Fruit fly (Drosophila melanogaster) whole organism, embryonic: ENCODE measurements around the gene Vm26Ab.

Experiments used
- Adf1 ChIP-seq: fragments of 200-800 bp; sonication (Bioruptor generic); IDR thresholded peaks from 2 replicates; pipeline ENCODE4 v1.3.6; 2022; ENCODE audit warnings: missing biosample characterization, missing genetic modification characterization
- CG1024 ChIP-seq: fragments of 200-800 bp; sonication (Bioruptor generic); IDR thresholded peaks from 2 replicates; pipeline ENCODE4 v1.3.6; 2022; ENCODE audit warnings: missing biosample characterization, missing genetic modification characterization
- CG10267 ChIP-seq: fragments of 200-800 bp; sonication (Bioruptor generic); optimal IDR thresholded peaks from 2 replicates; lab custom pipeline; 2018; ENCODE audit warnings: missing biosample characterization, mild to moderate bottlenecking, missing genetic modification characterization, moderate library complexity
- CG10366 ChIP-seq: fragments of 200-800 bp; sonication (Bioruptor generic); IDR thresholded peaks from 2 replicates; pipeline ENCODE4 v1.3.6; 2022; ENCODE audit warnings: missing biosample characterization, missing genetic modification characterization
- CG10654 ChIP-seq: fragments of 200-800 bp; sonication (Bioruptor generic); optimal IDR thresholded peaks from 2 replicates; lab custom pipeline; 2016; ENCODE audit warnings: missing biosample characterization, missing genetic modification characterization
- CG11560 ChIP-seq: fragments of 200-800 bp; sonication (Bioruptor generic); IDR thresholded peaks from 3 replicates; pipeline ENCODE4 v1.3.6; 2022; ENCODE audit warnings: missing biosample characterization, missing genetic modification characterization
- CG13123 ChIP-seq: fragments of 200-800 bp; sonication (Bioruptor generic); optimal IDR thresholded peaks from 2 replicates; lab custom pipeline; 2016; ENCODE audit warnings: missing biosample characterization, missing genetic modification characterization
- CG14667 ChIP-seq: fragments of 200-800 bp; sonication (Bioruptor generic); IDR thresholded peaks from 2 replicates; pipeline ENCODE4 v1.3.6; 2022; ENCODE audit warnings: missing biosample characterization, missing genetic modification characterization
- CG1602 ChIP-seq: fragments of 200-800 bp; sonication (Bioruptor generic); optimal IDR thresholded peaks from 3 replicates; lab custom pipeline; 2016; ENCODE audit warnings: missing biosample characterization, missing genetic modification characterization
- CG18262 ChIP-seq: fragments of 200-800 bp; optimal IDR thresholded peaks from 3 replicates; lab custom pipeline; 2019; ENCODE audit warnings: missing biosample characterization, mild to moderate bottlenecking, missing genetic modification characterization, moderate library complexity
- CG18599 ChIP-seq: fragments of 200-800 bp; sonication (Bioruptor generic); optimal IDR thresholded peaks from 3 replicates; lab custom pipeline; 2017; ENCODE audit warnings: missing biosample characterization, missing genetic modification characterization, mild to moderate bottlenecking, moderate library complexity, missing genetic modification reagents
- CG2120 ChIP-seq: fragments of 200-800 bp; sonication (Bioruptor generic); optimal IDR thresholded peaks from 3 replicates; lab custom pipeline; 2016; ENCODE audit warnings: missing biosample characterization, missing genetic modification characterization
- CG2678 ChIP-seq: fragments of 200-800 bp; sonication (Bioruptor generic); optimal IDR thresholded peaks from 3 replicates; lab custom pipeline; 2019; ENCODE audit warnings: missing biosample characterization, mild to moderate bottlenecking, missing genetic modification characterization, moderate library complexity
- CG2875 ChIP-seq: fragments of 200-800 bp; sonication (Bioruptor generic); optimal IDR thresholded peaks from 2 replicates; lab custom pipeline; 2017; ENCODE audit warnings: missing biosample characterization, mild to moderate bottlenecking, missing genetic modification characterization, missing genetic modification reagents
- CG3065 ChIP-seq: fragments of 200-800 bp; sonication (Bioruptor generic); optimal IDR thresholded peaks from 2 replicates; lab custom pipeline; 2016; ENCODE audit warnings: missing biosample characterization, missing genetic modification characterization
- CG31388 ChIP-seq: fragments of 200-800 bp; sonication (Bioruptor generic); optimal IDR thresholded peaks from 2 replicates; lab custom pipeline; 2016; ENCODE audit warnings: missing biosample characterization, missing genetic modification characterization
- CG34422 ChIP-seq: fragments of 200-800 bp; sonication (Bioruptor generic); IDR thresholded peaks from 3 replicates; pipeline ENCODE4 v1.3.6; 2022; ENCODE audit warnings: missing biosample characterization, missing genetic modification characterization
- CG6254 ChIP-seq: fragments of 200-800 bp; sonication (Bioruptor generic); optimal IDR thresholded peaks from 3 replicates; lab custom pipeline; 2017; ENCODE audit warnings: mild to moderate bottlenecking, missing biosample characterization, missing genetic modification reagents, missing genetic modification characterization
- CG7839 ChIP-seq: fragments of 200-800 bp; sonication (Bioruptor generic); optimal IDR thresholded peaks from 3 replicates; lab custom pipeline; 2018; ENCODE audit warnings: missing biosample characterization, mild to moderate bottlenecking, missing genetic modification characterization, moderate library complexity
- CG8478 ChIP-seq: fragments of >200 bp; optimal IDR thresholded peaks from 2 replicates; lab custom pipeline; 2018
- CG8944 ChIP-seq: fragments of 200-800 bp; sonication (Bioruptor generic); optimal IDR thresholded peaks from 3 replicates; lab custom pipeline; 2016; ENCODE audit warnings: missing biosample characterization, missing genetic modification characterization
- Dad ChIP-seq: fragments of 200-800 bp; sonication (Bioruptor generic); optimal IDR thresholded peaks from 3 replicates; lab custom pipeline; 2016; ENCODE audit warnings: missing biosample characterization, missing genetic modification characterization
- Doc3 ChIP-seq: fragments of 200-800 bp; sonication (Bioruptor generic); IDR thresholded peaks from 3 replicates; pipeline ENCODE4 v1.3.6; 2022; ENCODE audit warnings: missing biosample characterization, missing genetic modification characterization; ENCODE audit not compliant: partially characterized antibody
- HLHmδ ChIP-seq: fragments of 200-800 bp; sonication (Bioruptor generic); optimal IDR thresholded peaks from 2 replicates; lab custom pipeline; 2018; ENCODE audit warnings: missing biosample characterization, mild to moderate bottlenecking, missing genetic modification characterization, moderate library complexity
- HmgZ ChIP-seq: fragments of 200-800 bp; sonication (Bioruptor generic); optimal IDR thresholded peaks from 2 replicates; lab custom pipeline; 2018; ENCODE audit warnings: missing biosample characterization, mild to moderate bottlenecking, missing genetic modification characterization
- MTF-1 ChIP-seq: fragments of 200-800 bp; sonication (Bioruptor generic); optimal IDR thresholded peaks from 2 replicates; lab custom pipeline; 2018; ENCODE audit warnings: missing biosample characterization, mild to moderate bottlenecking, missing genetic modification characterization, borderline replicate concordance
- Nf-YB ChIP-seq: fragments of 200-800 bp; sonication (Bioruptor generic); optimal IDR thresholded peaks from 3 replicates; lab custom pipeline; 2019; ENCODE audit warnings: missing biosample characterization, mild to moderate bottlenecking, missing genetic modification characterization, moderate library complexity
- Spps ChIP-seq: fragments of 200-800 bp; sonication (Bioruptor generic); optimal IDR thresholded peaks from 2 replicates; lab custom pipeline; 2018; ENCODE audit warnings: missing biosample characterization, mild to moderate bottlenecking, missing genetic modification characterization
- Trl ChIP-seq, 3 experiments: fragments of >200 bp in 2 of 3; fragments of 200-800 bp in 1 of 3; sonication (Bioruptor generic) in 1 of 3; optimal IDR thresholded peaks; 2 replicates in 1 of 3; 3 replicates in 2 of 3; lab custom pipeline; 2016 to 2017; ENCODE audit warnings: missing biosample characterization in 1 of 3, missing genetic modification characterization in 1 of 3
- Xbp1 ChIP-seq: fragments of 200-800 bp; sonication (Bioruptor generic); optimal IDR thresholded peaks from 3 replicates; lab custom pipeline; 2016; ENCODE audit warnings: missing biosample characterization, mild to moderate bottlenecking, missing genetic modification characterization
- ab ChIP-seq: fragments of 200-800 bp; sonication (Bioruptor generic); optimal IDR thresholded peaks from 2 replicates; lab custom pipeline; 2016; ENCODE audit warnings: missing biosample characterization, missing genetic modification characterization
- ap ChIP-seq: fragments of 200-800 bp; sonication (Bioruptor generic); IDR thresholded peaks from 2 replicates; pipeline ENCODE4 v1.3.6; 2022; ENCODE audit warnings: missing biosample characterization, missing genetic modification characterization
- bab2 ChIP-seq: fragments of 200-800 bp; sonication (Bioruptor generic); optimal IDR thresholded peaks from 2 replicates; lab custom pipeline; 2016; ENCODE audit warnings: missing biosample characterization, missing genetic modification characterization
- bowl ChIP-seq: fragments of 200-800 bp; sonication (Bioruptor generic); IDR thresholded peaks from 2 replicates; pipeline ENCODE4 v1.3.6; 2022; ENCODE audit warnings: missing biosample characterization, missing genetic modification characterization
- chm ChIP-seq: fragments of 200-800 bp; sonication (Bioruptor generic); IDR thresholded peaks from 2 replicates; pipeline ENCODE4 v1.3.6; 2022; ENCODE audit warnings: missing biosample characterization, missing genetic modification characterization
- crc ChIP-seq: fragments of 200-800 bp; sonication (Bioruptor generic); optimal IDR thresholded peaks from 2 replicates; lab custom pipeline; 2016; ENCODE audit warnings: missing biosample characterization, missing genetic modification characterization
- dati ChIP-seq: fragments of 200-800 bp; sonication (Bioruptor generic); IDR thresholded peaks from 2 replicates; pipeline ENCODE4 v1.3.6; 2022; ENCODE audit warnings: missing biosample characterization, missing genetic modification characterization
- dpn ChIP-seq, 2 experiments: fragments of 200-800 bp; sonication (Bioruptor generic); optimal IDR thresholded peaks; 3 replicates each; lab custom pipeline; 2016; ENCODE audit warnings: missing biosample characterization in 2 of 2, missing genetic modification characterization in 2 of 2
- fru ChIP-seq: fragments of >200 bp; optimal IDR thresholded peaks from 2 replicates; lab custom pipeline; 2017
- gcm2 ChIP-seq: fragments of 200-800 bp; sonication (Bioruptor generic); optimal IDR thresholded peaks from 2 replicates; lab custom pipeline; 2016; ENCODE audit warnings: missing biosample characterization, missing genetic modification characterization
- her ChIP-seq: fragments of 200-800 bp; sonication (Bioruptor generic); optimal IDR thresholded peaks from 2 replicates; lab custom pipeline; 2016; ENCODE audit warnings: missing biosample characterization, missing genetic modification characterization
- insv ChIP-seq, 2 experiments: fragments of 200-800 bp; sonication (Bioruptor generic); optimal IDR thresholded peaks; 3 replicates each; lab custom pipeline; 2016 to 2018; ENCODE audit warnings: missing biosample characterization in 2 of 2, missing genetic modification characterization in 2 of 2
- knrl ChIP-seq: fragments of 200-800 bp; sonication (Bioruptor generic); IDR thresholded peaks from 3 replicates; pipeline ENCODE4 v1.3.6; 2022; ENCODE audit warnings: missing biosample characterization, missing genetic modification characterization; ENCODE audit not compliant: partially characterized antibody
- nom ChIP-seq: fragments of 200-800 bp; sonication (Bioruptor generic); optimal IDR thresholded peaks from 2 replicates; lab custom pipeline; 2017; ENCODE audit warnings: missing biosample characterization, missing genetic modification characterization, mild to moderate bottlenecking, moderate library complexity, missing genetic modification reagents
- pros ChIP-seq: fragments of 200-800 bp; sonication (Bioruptor generic); optimal IDR thresholded peaks from 3 replicates; lab custom pipeline; 2019; ENCODE audit warnings: missing biosample characterization, mild to moderate bottlenecking, missing genetic modification characterization, moderate library complexity
- pzg ChIP-seq: fragments of 200-800 bp; sonication (Bioruptor generic); optimal IDR thresholded peaks from 3 replicates; lab custom pipeline; 2018; ENCODE audit warnings: missing biosample characterization, mild to moderate bottlenecking, missing genetic modification characterization, moderate library complexity
- unpg ChIP-seq: fragments of 200-800 bp; sonication (Bioruptor generic); optimal IDR thresholded peaks from 3 replicates; lab custom pipeline; 2018; ENCODE audit warnings: missing biosample characterization, mild to moderate bottlenecking, missing genetic modification characterization, moderate library complexity
- vfl ChIP-seq: fragments of 200-800 bp; sonication (Bioruptor generic); optimal IDR thresholded peaks from 2 replicates; lab custom pipeline; 2016; ENCODE audit warnings: missing biosample characterization, missing genetic modification characterization

The Vm26Ab gene

DNA sequence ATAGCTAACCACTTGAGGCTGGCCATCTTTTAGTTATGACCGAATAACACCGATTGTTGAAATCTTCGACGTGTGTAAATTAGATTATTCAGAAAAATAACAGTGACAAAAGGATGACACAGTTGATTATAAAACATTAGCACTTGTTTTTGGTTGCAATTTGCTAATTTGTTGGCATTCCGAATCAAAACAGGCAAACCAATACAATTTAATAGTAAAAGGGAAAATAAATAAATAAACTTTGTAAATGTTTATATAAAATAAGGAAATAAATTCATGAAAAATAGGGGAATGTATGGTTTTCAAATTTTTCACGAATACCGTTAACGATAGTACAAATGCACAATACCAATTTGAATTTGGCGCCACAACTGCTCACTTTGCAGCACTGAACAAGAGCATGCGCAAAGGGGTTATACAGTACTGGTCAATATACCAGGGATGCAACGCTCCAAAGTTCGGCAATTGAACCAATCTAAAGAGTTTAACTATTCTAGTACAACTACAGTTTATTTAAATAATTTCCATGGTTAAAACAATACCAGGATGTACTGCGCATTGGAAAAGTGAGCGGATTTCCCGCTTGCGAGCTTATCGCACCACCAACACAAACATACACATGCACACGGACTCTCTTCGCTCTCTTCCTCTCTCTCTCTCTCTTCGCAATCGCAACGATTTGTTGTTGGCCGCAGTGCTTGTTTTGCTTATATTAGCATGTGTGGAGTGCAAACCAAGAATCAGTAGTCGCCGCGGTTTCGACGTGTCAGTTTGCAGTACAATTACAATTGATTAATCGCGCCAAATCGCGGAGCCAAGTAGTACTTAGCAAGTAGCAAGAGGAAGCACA lies 13.3 kb upstream of the Vm26Ab start, which contains the start of the genes Sfp26Ad and Gpdh1 (continued):
- TF ChIP-seq nom (GFP tag; lab: Kevin White, UChicago) (peak; percentile 78), CG14667 (peak; percentile 45), fru (lab: Kevin White, UChicago) (no peak), CG18262 (tag; lab: Kevin White, UChicago) (peak; percentile 63), CG13123 (GFP tag; lab: Kevin White, UChicago) (peak; percentile 75), CG2875 (GFP tag; lab: Kevin White, UChicago) (peak; percentile 61), CG34422 (GFP tag; lab: Robert Waterston, UW) (peak; percentile 60; the same call in 2 of the 3 replicates), pzg (GFP tag; lab: Kevin White, UChicago) (peak; percentile 96), Dad (GFP tag; lab: Kevin White, UChicago) (peak; percentile 79), Nf-YB (GFP tag; lab: Kevin White, UChicago) (peak; percentile 61), pros (GFP tag; lab: Kevin White, UChicago) (no peak), dpn (GFP tag; optimal IDR thresholded peaks at IDR 0.05; lab: Kevin White, UChicago) (peak; percentile 87 to 90), CG2678 (peak; percentile 72), CG10267 (peak; percentile 98), unpg (GFP tag; lab: Kevin White, UChicago) (peak; percentile 68), CG10366 (GFP tag; lab: Robert Waterston, UW) (peak; percentile 64), CG6254 (GFP tag; lab: Kevin White, UChicago) (peak; percentile 2), CG1024 (peak; percentile 53; the same call in 1 of the 2 replicates), Adf1 (peak; percentile 63; the same call in 1 of the 2 replicates), bowl (GFP tag; lab: Robert Waterston, UW) (no peak), vfl (GFP tag; lab: Kevin White, UChicago) (peak; percentile 81), HLHmδ (GFP tag; lab: Kevin White, UChicago) (peak; percentile 28), Trl (optimal IDR thresholded peaks at IDR 0.05; lab: Kevin White, UChicago) (peak; percentile 98 to 99), Trl (GFP tag; optimal IDR thresholded peaks at IDR 0.05; lab: Kevin White, UChicago) (peak; percentile 92), CG11560 (tag; lab: Robert Waterston, UW) (no peak), her (GFP tag; lab: Kevin White, UChicago) (peak; percentile 77), CG8944 (GFP tag; lab: Kevin White, UChicago) (peak; percentile 61), gcm2 (GFP tag; lab: Kevin White, UChicago) (peak; percentile 57), CG1602 (GFP tag; lab: Kevin White, UChicago) (peak; percentile 79), CG2120 (GFP tag; lab: Kevin White, UChicago) (peak; percentile 88), HmgZ (tag; lab: Kevin White, UChicago) (peak; percentile 80), CG31388 (peak; percentile 31), Xbp1 (peak; percentile 86), chm (peak; percentile 73), bab2 (GFP tag; lab: Kevin White, UChicago) (peak; percentile 72), CG10654 (GFP tag; lab: Kevin White, UChicago) (peak; percentile 64), Doc3 (GFP tag; lab: Robert Waterston, UW) (no peak; the same call in 2 of the 3 replicates), CG7839 (tag; lab: Kevin White, UChicago) (peak; percentile 66), CG18599 (GFP tag; lab: Kevin White, UChicago) (peak; percentile 88), crc (peak; percentile 63), CG8478 (lab: Kevin White, UChicago) (no peak), knrl (peak; percentile 50; the same call in 1 of the 3 replicates), dati (GFP tag; lab: Robert Waterston, UW) (no peak), Spps (tag; lab: Kevin White, UChicago) (peak; percentile 11), CG3065 (peak; percentile 15), ab (GFP tag; lab: Kevin White, UChicago) (peak; percentile 26), MTF-1 (GFP tag; lab: Kevin White, UChicago) (no peak), ap (GFP tag; lab: Robert Waterston, UW) (no peak), insv (GFP tag; optimal IDR thresholded peaks at IDR 0.05; lab: Kevin White, UChicago) (peak in 1 of 2 experiments; percentile 57)
